Worm (Caenorhabditis elegans): ENCODE data around the gene npr-43.
A peak's percentile ranks its signal among the peaks of the same experiment; 100 is the strongest.

npr-43 gene

ce11 chrV:14424958-14425492 lies 46.1 kb upstream of the npr-43 start, which contains the start of gene rrsr-1 (continued):
- TF ChIP-seq dox-1 (GFP tag; IDR thresholded peaks at IDR 0.05) (no peak), lag-1 (GFP tag; IDR thresholded peaks at IDR 0.05) (no peak), Y79H2A.3 (GFP tag; conservative IDR thresholded peaks at IDR 0.05) (no peak), nfyb-1 (GFP tag; IDR thresholded peaks at IDR 0.05) (no peak), cebp-1 (GFP tag; IDR thresholded peaks at IDR 0.05) (no peak), cebp-1 (tag; optimal IDR thresholded peaks at IDR 0.05) (no peak), F39B2.1 (GFP tag; IDR thresholded peaks at IDR 0.05) (no peak), rpc-1 (optimal IDR thresholded peaks at IDR 0.05) (peak; percentile 11), rpc-1 (tag; optimal IDR thresholded peaks at IDR 0.05) (no peak), hmg-20 (GFP tag; IDR thresholded peaks at IDR 0.05) (no peak), pbrm-1 (GFP tag; IDR thresholded peaks at IDR 0.05) (no peak), pha-4 (tag; optimal IDR thresholded peaks at IDR 0.05) (no peak), madf-6 (GFP tag; IDR thresholded peaks at IDR 0.05) (peak; percentile 31; the same call in 1 of the 2 replicates), C17E4.6 (GFP tag; IDR thresholded peaks at IDR 0.05) (no peak), B0261.1 (tag; optimal IDR thresholded peaks at IDR 0.05) (no peak), attf-3 (GFP tag; conservative IDR thresholded peaks at IDR 0.05) (no peak), ztf-26 (tag; optimal IDR thresholded peaks at IDR 0.05) (no peak), mcd-1 (GFP tag; IDR thresholded peaks at IDR 0.05) (0 out of 2 replicates have a peak, but pooled peaks have one; percentile 20), ceh-91 (GFP tag; IDR thresholded peaks at IDR 0.05) (no peak), bed-2 (GFP tag; IDR thresholded peaks at IDR 0.05) (no peak), F22D6.2 (tag; optimal IDR thresholded peaks at IDR 0.05) (no peak), rec-8 (tag; optimal IDR thresholded peaks at IDR 0.05) (no peak)

ce11 chrV:14423268-14423667 lies 44.4 kb upstream of the npr-43 start, which contains the start of gene rpoa-12:
TSS of gene rpoa-12 (minus strand) at chrV:14423304.
- no peak for TF ChIP-seq Y53F4B.3 (GFP tag; IDR thresholded peaks at IDR 0.05)
- TF ChIP-seq madf-3 (GFP tag; IDR thresholded peaks at IDR 0.05) = no peak
- TF ChIP-seq ceh-40 (GFP tag; IDR thresholded peaks at IDR 0.05) = no peak
- TF ChIP-seq ama-1 (optimal IDR thresholded peaks at IDR 0.05) = no peak
- TF ChIP-seq ama-1 (GFP tag; optimal IDR thresholded peaks at IDR 0.05) = no peak
- no peak for TF ChIP-seq ets-4 (GFP tag; optimal IDR thresholded peaks at IDR 0.05)
- peak; percentile 39 for TF ChIP-seq ceh-27 (GFP tag; optimal IDR thresholded peaks at IDR 0.05)
- no peak for TF ChIP-seq zim-3 (tag; optimal IDR thresholded peaks at IDR 0.05)
- TF ChIP-seq K12H6.12 (tag; optimal IDR thresholded peaks at IDR 0.05) = peak; percentile 17
- peak; percentile 42; the same call in 1 of the 2 replicates for TF ChIP-seq mcd-1 (GFP tag; IDR thresholded peaks at IDR 0.05)
- TF ChIP-seq Y67H2A.10 (GFP tag; conservative IDR thresholded peaks at IDR 0.05) = no peak
- no peak for TF ChIP-seq bed-2 (GFP tag; IDR thresholded peaks at IDR 0.05)
- no peak for TF ChIP-seq ceh-91 (GFP tag; IDR thresholded peaks at IDR 0.05)
- TF ChIP-seq unc-130 (GFP tag; optimal IDR thresholded peaks at IDR 0.05) = peak; percentile 8
- no peak for TF ChIP-seq F37B4.10 (GFP tag; IDR thresholded peaks at IDR 0.05)
- 0 out of 2 replicates have a peak, but pooled peaks have one; percentile 34 for TF ChIP-seq ekl-4 (GFP tag; IDR thresholded peaks at IDR 0.05)
- TF ChIP-seq attf-6 (GFP tag; IDR thresholded peaks at IDR 0.05) = 0 out of 2 replicates have a peak, but pooled peaks have one; percentile 10
- no peak for TF ChIP-seq ZK185.1 (tag; optimal IDR thresholded peaks at IDR 0.05; ENCODE audit: poor library complexity, severe bottlenecking)
- TF ChIP-seq nhr-120 (GFP tag; IDR thresholded peaks at IDR 0.05) = no peak
- TF ChIP-seq snpc-1.1 (tag; optimal IDR thresholded peaks at IDR 0.05; ENCODE audit: insufficient read depth) = no peak
- peak; percentile 5 for TF ChIP-seq ztf-18 (tag; optimal IDR thresholded peaks at IDR 0.05)
- no peak for TF ChIP-seq fkh-3 (tag; optimal IDR thresholded peaks at IDR 0.05)
- no peak for TF ChIP-seq snpc-4 (GFP tag; optimal IDR thresholded peaks at IDR 0.05)
- peak in 1 of 4 experiments; percentile 42 for TF ChIP-seq snpc-4 (tag; optimal IDR thresholded peaks at IDR 0.05)
- 0 out of 2 replicates have a peak, but pooled peaks have one; percentile 38 for TF ChIP-seq hsf-1 (GFP tag; IDR thresholded peaks at IDR 0.05)
- TF ChIP-seq ztf-25 (GFP tag; IDR thresholded peaks at IDR 0.05) = 0 out of 2 replicates have a peak, but pooled peaks have one; percentile 23
- TF ChIP-seq ccch-3 (GFP tag; optimal IDR thresholded peaks at IDR 0.05) = no peak
- no peak for TF ChIP-seq cebp-2 (GFP tag; IDR thresholded peaks at IDR 0.05)
- TF ChIP-seq attf-5 (GFP tag; optimal IDR thresholded peaks at IDR 0.05) = peak; percentile 8
- no peak for TF ChIP-seq him-1 (tag; optimal IDR thresholded peaks at IDR 0.05)

Data from whole organism, young adult.